Worm (Caenorhabditis elegans): ENCODE data around the gene mff-1.

The mff-1 gene

ce11 chrX:13011897-13012296 is 24.9 kb upstream of the mff-1 start:
- TF ChIP-seq tra-4 (tag; optimal IDR thresholded peaks at IDR 0.05) (no peak), F13C5.2 (tag; optimal IDR thresholded peaks at IDR 0.05) (no peak), flt-1 (GFP tag; IDR thresholded peaks at IDR 0.05) (no peak), sea-1 (GFP tag; conservative IDR thresholded peaks at IDR 0.05) (no peak), ama-1 (optimal IDR thresholded peaks at IDR 0.05) (no peak), hmbx-1 (tag; optimal IDR thresholded peaks at IDR 0.05) (no peak), pes-1 (GFP tag; IDR thresholded peaks at IDR 0.05) (no peak), hmg-4 (GFP tag; optimal IDR thresholded peaks at IDR 0.05) (no peak), ceh-36 (tag; optimal IDR thresholded peaks at IDR 0.05) (no peak), B0310.2 (tag; optimal IDR thresholded peaks at IDR 0.05) (no peak), tbx-11 (GFP tag; IDR thresholded peaks at IDR 0.05) (no peak), ceh-13 (GFP tag; optimal IDR thresholded peaks at IDR 0.05) (no peak), ets-7 (tag; optimal IDR thresholded peaks at IDR 0.05) (no peak)

- TF ChIP-seq flt-1 (GFP tag; IDR thresholded peaks at IDR 0.05) (no peak), aly-1 (tag; optimal IDR thresholded peaks at IDR 0.05) (no peak)
These were observed 22.6 kb upstream of the mff-1 start for ce11 chrX:13009645-13010044.

- TF ChIP-seq sea-1 (GFP tag; conservative IDR thresholded peaks at IDR 0.05): no peak
- no peak for TF ChIP-seq hnd-1 (tag; optimal IDR thresholded peaks at IDR 0.05)
- no peak for TF ChIP-seq ama-1 (optimal IDR thresholded peaks at IDR 0.05)
- TF ChIP-seq tbx-37 (GFP tag; conservative IDR thresholded peaks at IDR 0.05): no peak
- TF ChIP-seq ceh-36 (tag; optimal IDR thresholded peaks at IDR 0.05): no peak
- TF ChIP-seq hmg-4 (GFP tag; optimal IDR thresholded peaks at IDR 0.05): no peak
- TF ChIP-seq aly-1 (tag; optimal IDR thresholded peaks at IDR 0.05): no peak
- TF ChIP-seq ceh-13 (GFP tag; optimal IDR thresholded peaks at IDR 0.05): no peak
- TF ChIP-seq F13C5.2 (tag; optimal IDR thresholded peaks at IDR 0.05): no peak
- no peak for TF ChIP-seq ets-7 (tag; optimal IDR thresholded peaks at IDR 0.05)
- TF ChIP-seq tra-4 (tag; optimal IDR thresholded peaks at IDR 0.05): no peak
- TF ChIP-seq scrt-1 (GFP tag; IDR thresholded peaks at IDR 0.05): no peak
- TF ChIP-seq flt-1 (GFP tag; IDR thresholded peaks at IDR 0.05): no peak
- no peak for TF ChIP-seq tbx-11 (GFP tag; IDR thresholded peaks at IDR 0.05)
- no peak for TF ChIP-seq pes-1 (GFP tag; IDR thresholded peaks at IDR 0.05)
- TF ChIP-seq hmbx-1 (tag; optimal IDR thresholded peaks at IDR 0.05): no peak
- TF ChIP-seq B0310.2 (tag; optimal IDR thresholded peaks at IDR 0.05): no peak
These were observed 21.9 kb upstream of the mff-1 start for ce11 chrX:13008895-13009294.

- no peak for TF ChIP-seq tbx-37 (GFP tag; conservative IDR thresholded peaks at IDR 0.05)
- no peak for TF ChIP-seq B0310.2 (tag; optimal IDR thresholded peaks at IDR 0.05)
- TF ChIP-seq flt-1 (GFP tag; IDR thresholded peaks at IDR 0.05): 0 out of 2 replicates have a peak, but pooled peaks have one; percentile 6
- TF ChIP-seq ama-1 (optimal IDR thresholded peaks at IDR 0.05): no peak
- TF ChIP-seq F13C5.2 (tag; optimal IDR thresholded peaks at IDR 0.05): no peak
- no peak for TF ChIP-seq ceh-36 (tag; optimal IDR thresholded peaks at IDR 0.05)
- TF ChIP-seq hnd-1 (tag; optimal IDR thresholded peaks at IDR 0.05): no peak
- TF ChIP-seq aly-1 (tag; optimal IDR thresholded peaks at IDR 0.05): no peak
- TF ChIP-seq hmbx-1 (tag; optimal IDR thresholded peaks at IDR 0.05): no peak
- no peak for TF ChIP-seq tbx-11 (GFP tag; IDR thresholded peaks at IDR 0.05)
- TF ChIP-seq ets-7 (tag; optimal IDR thresholded peaks at IDR 0.05): peak; percentile 25
- TF ChIP-seq tra-4 (tag; optimal IDR thresholded peaks at IDR 0.05): no peak
- TF ChIP-seq hmg-4 (GFP tag; optimal IDR thresholded peaks at IDR 0.05): peak; percentile 39
- no peak for TF ChIP-seq pes-1 (GFP tag; IDR thresholded peaks at IDR 0.05)
- no peak for TF ChIP-seq scrt-1 (GFP tag; IDR thresholded peaks at IDR 0.05)
- TF ChIP-seq sea-1 (GFP tag; conservative IDR thresholded peaks at IDR 0.05): no peak
- no peak for TF ChIP-seq ceh-13 (GFP tag; optimal IDR thresholded peaks at IDR 0.05)
These were observed 21.1 kb upstream of the mff-1 start, which contains the start of gene nhr-25 for ce11 chrX:13007857-13008813. TSS of gene nhr-25 (plus strand) at chrX:13008493.

ce11 chrX:13006734-13007133 is 19.7 kb upstream of the mff-1 start:
- no peak for TF ChIP-seq flt-1 (GFP tag; IDR thresholded peaks at IDR 0.05)
- no peak for TF ChIP-seq ceh-13 (GFP tag; optimal IDR thresholded peaks at IDR 0.05)
- no peak for TF ChIP-seq ceh-36 (tag; optimal IDR thresholded peaks at IDR 0.05)
- TF ChIP-seq ets-7 (tag; optimal IDR thresholded peaks at IDR 0.05): no peak
- TF ChIP-seq scrt-1 (GFP tag; IDR thresholded peaks at IDR 0.05): no peak
- TF ChIP-seq hmbx-1 (tag; optimal IDR thresholded peaks at IDR 0.05): no peak
- TF ChIP-seq F13C5.2 (tag; optimal IDR thresholded peaks at IDR 0.05): no peak
- no peak for TF ChIP-seq B0310.2 (tag; optimal IDR thresholded peaks at IDR 0.05)
- TF ChIP-seq hmg-4 (GFP tag; optimal IDR thresholded peaks at IDR 0.05): no peak
- TF ChIP-seq ama-1 (optimal IDR thresholded peaks at IDR 0.05): no peak
- no peak for TF ChIP-seq aly-1 (tag; optimal IDR thresholded peaks at IDR 0.05)
- TF ChIP-seq sea-1 (GFP tag; conservative IDR thresholded peaks at IDR 0.05): no peak

ce11 chrX:13006328-13006727 is 19.3 kb upstream of the mff-1 start:
- TF ChIP-seq ets-7 (tag; optimal IDR thresholded peaks at IDR 0.05): no peak
- TF ChIP-seq F13C5.2 (tag; optimal IDR thresholded peaks at IDR 0.05): no peak
- TF ChIP-seq flt-1 (GFP tag; IDR thresholded peaks at IDR 0.05): no peak
- TF ChIP-seq ama-1 (optimal IDR thresholded peaks at IDR 0.05): no peak
- TF ChIP-seq scrt-1 (GFP tag; IDR thresholded peaks at IDR 0.05): no peak
- no peak for TF ChIP-seq ceh-13 (GFP tag; optimal IDR thresholded peaks at IDR 0.05)
- TF ChIP-seq sea-1 (GFP tag; conservative IDR thresholded peaks at IDR 0.05): no peak
- no peak for TF ChIP-seq hnd-1 (tag; optimal IDR thresholded peaks at IDR 0.05)
- TF ChIP-seq B0310.2 (tag; optimal IDR thresholded peaks at IDR 0.05): no peak
- no peak for TF ChIP-seq tra-4 (tag; optimal IDR thresholded peaks at IDR 0.05)
- TF ChIP-seq tbx-11 (GFP tag; IDR thresholded peaks at IDR 0.05): no peak
- no peak for TF ChIP-seq hmbx-1 (tag; optimal IDR thresholded peaks at IDR 0.05)
- no peak for TF ChIP-seq tbx-37 (GFP tag; conservative IDR thresholded peaks at IDR 0.05)

ce11 chrX:13005730-13006129 is 18.7 kb upstream of the mff-1 start:
- no peak for TF ChIP-seq ceh-36 (tag; optimal IDR thresholded peaks at IDR 0.05)
- TF ChIP-seq ama-1 (optimal IDR thresholded peaks at IDR 0.05): no peak
- no peak for TF ChIP-seq sea-1 (GFP tag; conservative IDR thresholded peaks at IDR 0.05)
- TF ChIP-seq ceh-13 (GFP tag; optimal IDR thresholded peaks at IDR 0.05): no peak
- no peak for TF ChIP-seq pes-1 (GFP tag; IDR thresholded peaks at IDR 0.05)
- no peak for TF ChIP-seq aly-1 (tag; optimal IDR thresholded peaks at IDR 0.05)
- no peak for TF ChIP-seq flt-1 (GFP tag; IDR thresholded peaks at IDR 0.05)
- TF ChIP-seq B0310.2 (tag; optimal IDR thresholded peaks at IDR 0.05): no peak
- TF ChIP-seq hmg-4 (GFP tag; optimal IDR thresholded peaks at IDR 0.05): no peak
- no peak for TF ChIP-seq hnd-1 (tag; optimal IDR thresholded peaks at IDR 0.05)
- TF ChIP-seq scrt-1 (GFP tag; IDR thresholded peaks at IDR 0.05): no peak

All from whole organism, early embryonic.